Fruit fly (Drosophila melanogaster) whole organism, prepupa: Measurements from ENCODE around the gene Map205.

Experiments used
- CG32006 ChIP-seq: fragments of 200-800 bp; sonication (Bioruptor generic); optimal IDR thresholded peaks from 3 replicates; lab custom pipeline; 2017; ENCODE audit warnings: missing biosample characterization, mild to moderate bottlenecking, missing genetic modification characterization
- Hr38 ChIP-seq: sonication (Bioruptor generic); optimal IDR thresholded peaks from 2 replicates; lab custom pipeline; 2016; ENCODE audit warnings: missing biosample characterization, missing genetic modification characterization
- acj6 ChIP-seq: fragments of 200-800 bp; sonication (Bioruptor generic); optimal IDR thresholded peaks from 3 replicates; lab custom pipeline; 2016; ENCODE audit warnings: missing biosample characterization, missing genetic modification characterization
- ss ChIP-seq, 2 experiments: fragments of 200-800 bp; sonication (Bioruptor generic); optimal IDR thresholded peaks; 2 replicates in 1 of 2; 3 replicates in 1 of 2; lab custom pipeline; 2017 to 2018; ENCODE audit warnings: mild to moderate bottlenecking in 2 of 2, missing biosample characterization in 2 of 2, missing genetic modification characterization in 2 of 2, moderate library complexity in 1 of 2

dm6 chr3R:32006330-32006729 lies 61.9 kb downstream of the Map205 start:
- TF ChIP-seq Hr38 (GFP tag; lab: Kevin White, UChicago), result no peak
- no peak for TF ChIP-seq ss (GFP tag; optimal IDR thresholded peaks at IDR 0.05; lab: Kevin White, UChicago)
- TF ChIP-seq acj6 (GFP tag; lab: Kevin White, UChicago), result no peak
- TF ChIP-seq CG32006 (GFP tag; lab: Kevin White, UChicago), result no peak
